Fruit fly (Drosophila melanogaster): ENCODE measurements around the gene PolD1.

The PolD1 gene

DNA sequence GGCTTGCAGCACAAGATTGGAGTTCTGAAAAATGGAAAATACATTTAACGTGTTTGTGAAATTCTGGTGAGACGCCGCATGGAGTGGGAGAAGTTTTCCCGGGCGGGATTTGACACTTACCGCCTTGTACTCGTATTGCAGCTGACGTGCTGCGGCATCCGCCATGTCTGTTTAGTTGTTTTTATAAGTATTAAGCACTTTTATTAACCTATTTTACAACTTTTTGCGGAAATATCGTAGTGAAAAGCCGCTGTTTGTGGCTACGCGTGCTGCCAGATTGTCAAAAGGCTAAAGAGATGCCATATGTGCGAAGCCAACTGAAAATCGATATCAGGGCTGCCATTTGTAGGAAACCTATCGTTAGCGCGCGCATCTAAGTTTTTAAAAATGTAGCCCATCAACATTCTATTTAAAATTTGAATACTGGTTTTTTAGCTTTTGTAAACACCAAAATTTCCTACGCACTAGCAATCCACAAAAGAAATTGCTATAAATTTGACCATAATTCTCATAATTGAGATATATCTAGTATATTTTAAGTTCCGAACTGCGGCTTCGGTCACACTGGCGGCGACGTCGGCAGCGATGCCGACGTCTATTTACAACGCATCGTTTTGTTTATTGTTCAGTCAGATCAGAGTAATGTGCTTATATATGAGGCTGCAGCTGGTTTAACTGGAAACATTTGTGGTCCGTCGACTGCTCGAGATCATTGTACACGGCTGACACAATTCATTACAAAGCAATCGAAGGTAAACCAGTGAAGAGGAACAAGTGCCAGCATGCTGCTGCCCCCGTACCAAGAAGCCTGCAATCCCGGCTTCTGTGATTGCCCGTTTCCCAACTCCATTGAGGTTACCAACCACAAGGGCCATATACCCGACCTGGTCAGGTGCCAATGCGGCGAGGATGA is 19.8 kb downstream of the PolD1 start, which contains the start of the genes Brr2 and CG10516 (continued):
- TF ChIP-seq wek (GFP tag; optimal IDR thresholded peaks at IDR 0.05) (no peak), Rx (GFP tag; IDR thresholded peaks at IDR 0.05) (no peak), Hand (GFP tag; optimal IDR thresholded peaks at IDR 0.05) (no peak), CoRest (tag; optimal IDR thresholded peaks at IDR 0.05) (no peak), tio (GFP tag; optimal IDR thresholded peaks at IDR 0.05) (no peak), CG16779 (GFP tag; IDR thresholded peaks at IDR 0.05) (no peak), CG3847 (GFP tag; IDR thresholded peaks at IDR 0.05) (peak; percentile 62), Aef1 (GFP tag; IDR thresholded peaks at IDR 0.05) (no peak), CG11723 (GFP tag; optimal IDR thresholded peaks at IDR 0.05) (no peak), Max (GFP tag; optimal IDR thresholded peaks at IDR 0.05) (peak; percentile 68), en (GFP tag; optimal IDR thresholded peaks at IDR 0.05) (no peak), Fer3 (tag; optimal IDR thresholded peaks at IDR 0.05) (no peak)

DNA sequence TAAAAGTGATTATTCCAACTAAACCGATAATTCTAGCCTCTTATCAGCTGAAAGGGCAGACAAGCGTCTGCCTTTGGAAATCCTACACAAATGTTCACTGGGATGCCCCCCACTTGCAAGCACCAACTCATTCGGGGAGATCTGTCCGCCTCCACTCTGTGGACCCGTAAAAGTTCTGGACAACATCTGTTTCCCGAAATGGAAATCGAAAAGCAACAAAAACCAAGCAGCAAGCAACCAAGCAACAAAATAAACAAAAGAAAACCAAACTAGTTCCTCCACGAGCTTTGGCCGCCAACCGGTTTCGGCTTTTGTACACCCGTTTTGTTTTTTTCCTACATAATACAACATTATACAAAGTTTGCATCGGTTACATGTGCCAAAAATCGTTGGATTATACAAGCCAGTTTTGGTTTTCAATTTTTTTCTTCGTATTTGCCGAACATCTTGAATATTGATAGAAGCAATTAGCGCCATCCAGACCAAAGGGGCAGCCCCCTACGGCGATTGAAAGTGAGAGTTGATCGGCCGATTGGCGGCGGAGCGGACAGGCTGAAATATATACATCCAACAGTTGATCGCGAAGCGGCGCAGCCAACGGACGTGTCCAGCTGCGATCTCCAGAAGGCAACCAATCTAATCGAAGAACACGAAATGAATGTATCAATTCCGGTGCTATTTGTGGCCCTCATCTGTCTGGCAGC is 28.9 kb downstream of the PolD1 start, which contains the start of gene CG17032:
Gene CG17032 (plus strand): TSS at position 232 of the 704 bp plus-strand sequence.
- TF ChIP-seq Atf6 (GFP tag; IDR thresholded peaks at IDR 0.05) (0 out of 2 replicates have a peak, but pooled peaks have one; percentile 21), Sox102F (GFP tag; optimal IDR thresholded peaks at IDR 0.05) (no peak), Med (GFP tag) (peak; percentile 62), CG13287 (GFP tag; IDR thresholded peaks at IDR 0.05; ENCODE audit: partially characterized antibody) (peak; percentile 28; the same call in 1 of the 2 replicates), chinmo (GFP tag; IDR thresholded peaks at IDR 0.05; ENCODE audit: partially characterized antibody) (peak; percentile 65; the same call in 1 of the 4 replicates), grn (GFP tag; optimal IDR thresholded peaks at IDR 0.05) (no peak), CG10543 (GFP tag; optimal IDR thresholded peaks at IDR 0.05) (peak; percentile 82), Spps (tag; optimal IDR thresholded peaks at IDR 0.05) (peak; percentile 2), Drgx (GFP tag; IDR thresholded peaks at IDR 0.05) (peak; percentile 14; the same call in 1 of the 2 replicates), twi (tag; optimal IDR thresholded peaks at IDR 0.05) (peak; percentile 47), Deaf1 (tag; optimal IDR thresholded peaks at IDR 0.05) (peak; percentile 57), sob (GFP tag; IDR thresholded peaks at IDR 0.05) (0 out of 2 replicates have a peak, but pooled peaks have one; percentile 17), CG10431 (GFP tag; optimal IDR thresholded peaks at IDR 0.05) (no peak), rib (GFP tag; IDR thresholded peaks at IDR 0.05) (peak; percentile 78; the same call in 1 of the 2 replicates), CG10565 (GFP tag; optimal IDR thresholded peaks at IDR 0.05) (no peak), CG11456 (GFP tag; IDR thresholded peaks at IDR 0.05) (0 out of 3 replicates have a peak, but pooled peaks have one; percentile 57), dati (GFP tag; IDR thresholded peaks at IDR 0.05) (no peak), MESR4 (GFP tag; optimal IDR thresholded peaks at IDR 0.05) (peak; percentile 4), CG15514 (GFP tag; optimal IDR thresholded peaks at IDR 0.05) (peak; percentile 26), CG7987 (GFP tag; optimal IDR thresholded peaks at IDR 0.05) (peak; percentile 30), vvl (GFP tag; IDR thresholded peaks at IDR 0.05) (peak; percentile 75), sug (tag; optimal IDR thresholded peaks at IDR 0.05) (peak; percentile 95), nom (GFP tag; optimal IDR thresholded peaks at IDR 0.05) (peak; percentile 39), bsh (GFP tag; optimal IDR thresholded peaks at IDR 0.05) (peak in 1 of 2 experiments; percentile 30), ftz-f1 (GFP tag; optimal IDR thresholded peaks at IDR 0.05) (peak; percentile 2), Bteb2 (GFP tag; optimal IDR thresholded peaks at IDR 0.05) (no peak), CG11695 (GFP tag; IDR thresholded peaks at IDR 0.05) (peak; percentile 25; the same call in 1 of the 3 replicates), CG3407 (GFP tag; optimal IDR thresholded peaks at IDR 0.05) (no peak), CG9932 (GFP tag; IDR thresholded peaks at IDR 0.05) (peak; percentile 40; the same call in 1 of the 2 replicates), Blimp-1 (GFP tag; optimal IDR thresholded peaks at IDR 0.05) (peak; percentile 100), gfzf (GFP tag; optimal IDR thresholded peaks at IDR 0.05) (no peak), Pdp1 (GFP tag; optimal IDR thresholded peaks at IDR 0.05) (peak in 1 of 2 experiments; percentile 95), Eip74EF (GFP tag; optimal IDR thresholded peaks at IDR 0.05) (peak in 1 of 2 experiments; percentile 58)
